Worm (Caenorhabditis elegans): ENCODE measurements around the gene Y22D7AL.9.
"Not testable (repeated sequence)": the region's sequence is repeated elsewhere in the genome, so short reads cannot be mapped to it uniquely, and the experiment has no call there.

ce11 chrIII:1656307-1656706 lies 42.5 kb upstream of the Y22D7AL.9 start:
- TF ChIP-seq nhr-76 (tag; optimal IDR thresholded peaks at IDR 0.05); nhr-237 (tag; optimal IDR thresholded peaks at IDR 0.05); fkh-10 (GFP tag; optimal IDR thresholded peaks at IDR 0.05); R02D3.7 (tag; optimal IDR thresholded peaks at IDR 0.05); F37D6.2 (tag; optimal IDR thresholded peaks at IDR 0.05); egl-43 (GFP tag; IDR thresholded peaks at IDR 0.05); F26F4.8 (GFP tag; conservative IDR thresholded peaks at IDR 0.05); mxl-2 (GFP tag; conservative IDR thresholded peaks at IDR 0.05); snpc-4 (tag; optimal IDR thresholded peaks at IDR 0.05); nhr-41 (GFP tag; IDR thresholded peaks at IDR 0.05); unc-39 (tag; optimal IDR thresholded peaks at IDR 0.05); arid-1 (GFP tag; conservative IDR thresholded peaks at IDR 0.05); zag-1 (tag; optimal IDR thresholded peaks at IDR 0.05); egl-27 (tag; optimal IDR thresholded peaks at IDR 0.05): not testable (repeated sequence)
